Fruit fly (Drosophila melanogaster) whole organism, embryonic: Measurements from ENCODE around the gene CG4733.
A peak's percentile ranks its signal among the peaks of the same experiment; 100 is the strongest.

Experiments
- ATbp ChIP-seq: fragments of 200-800 bp; sonication (Bioruptor generic); optimal IDR thresholded peaks from 2 replicates; lab custom pipeline; 2017; ENCODE audit warnings: missing biosample characterization, mild to moderate bottlenecking, missing genetic modification characterization, missing genetic modification reagents
- Awh ChIP-seq: fragments of 200-800 bp; sonication (Bioruptor generic); IDR thresholded peaks from 2 replicates; pipeline ENCODE4, ENCODE4 v1.3.6; 2022; ENCODE audit warnings: missing biosample characterization, missing genetic modification characterization
- Bgb ChIP-seq: fragments of 200-800 bp; sonication (Bioruptor generic); IDR thresholded peaks from 2 replicates; pipeline ENCODE4 v1.3.6; 2022; ENCODE audit warnings: missing biosample characterization, missing genetic modification characterization; ENCODE audit not compliant: partially characterized antibody
- C15 ChIP-seq: fragments of 200-800 bp; sonication (Bioruptor generic); IDR thresholded peaks from 3 replicates; pipeline ENCODE4 v1.3.6; 2022; ENCODE audit warnings: missing biosample characterization, missing genetic modification characterization
- CG10431 ChIP-seq: fragments of 200-800 bp; sonication (Bioruptor generic); optimal IDR thresholded peaks from 3 replicates; lab custom pipeline; 2018; ENCODE audit warnings: missing biosample characterization, mild to moderate bottlenecking, missing genetic modification characterization
- CG15269 ChIP-seq: fragments of 200-800 bp; sonication (Bioruptor generic); optimal IDR thresholded peaks from 2 replicates; lab custom pipeline; 2018; ENCODE audit warnings: missing biosample characterization, mild to moderate bottlenecking, missing genetic modification characterization, moderate library complexity
- CG1647 ChIP-seq: fragments of 200-800 bp; sonication (Bioruptor generic); optimal IDR thresholded peaks from 3 replicates; lab custom pipeline; 2016; ENCODE audit warnings: missing biosample characterization, missing genetic modification characterization
- CG16813 ChIP-seq: fragments of 200-800 bp; sonication (Bioruptor generic); IDR thresholded peaks from 3 replicates; pipeline ENCODE4 v1.3.6; 2022; ENCODE audit warnings: missing biosample characterization, missing genetic modification characterization; ENCODE audit not compliant: partially characterized antibody
- CG16815 ChIP-seq: fragments of 200-800 bp; sonication (Bioruptor generic); optimal IDR thresholded peaks from 3 replicates; lab custom pipeline; 2017; ENCODE audit warnings: missing biosample characterization, mild to moderate bottlenecking, missing genetic modification characterization
- CG17385 ChIP-seq: fragments of 200-800 bp; sonication (Bioruptor generic); optimal IDR thresholded peaks from 3 replicates; lab custom pipeline; 2018; ENCODE audit warnings: missing biosample characterization, mild to moderate bottlenecking, missing genetic modification characterization
- CG18599 ChIP-seq: fragments of 200-800 bp; sonication (Bioruptor generic); optimal IDR thresholded peaks from 3 replicates; lab custom pipeline; 2017; ENCODE audit warnings: missing biosample characterization, missing genetic modification characterization, mild to moderate bottlenecking, moderate library complexity, missing genetic modification reagents
- CG18764 ChIP-seq: fragments of 200-800 bp; sonication (Bioruptor generic); optimal IDR thresholded peaks from 3 replicates; lab custom pipeline; 2016; ENCODE audit warnings: missing biosample characterization, missing genetic modification characterization
- CG31365 ChIP-seq: fragments of 200-800 bp; sonication (Bioruptor generic); optimal IDR thresholded peaks from 2 replicates; lab custom pipeline; 2018; ENCODE audit warnings: missing biosample characterization, mild to moderate bottlenecking, missing genetic modification characterization
- CG3163 ChIP-seq: fragments of 200-800 bp; sonication (Bioruptor generic); optimal IDR thresholded peaks from 3 replicates; lab custom pipeline; 2016; ENCODE audit warnings: missing biosample characterization, missing genetic modification characterization
- CG4730 ChIP-seq: fragments of 200-800 bp; sonication (Bioruptor generic); IDR thresholded peaks from 2 replicates; pipeline ENCODE4 v1.3.6; 2022; ENCODE audit warnings: missing biosample characterization, missing genetic modification characterization
- CG5180 ChIP-seq: fragments of 200-800 bp; sonication (Bioruptor generic); optimal IDR thresholded peaks from 3 replicates; lab custom pipeline; 2017; ENCODE audit warnings: missing biosample characterization, missing genetic modification characterization, mild to moderate bottlenecking, moderate library complexity, missing genetic modification reagents
- CG6813 ChIP-seq: fragments of 200-800 bp; sonication (Bioruptor generic); optimal IDR thresholded peaks from 2 replicates; lab custom pipeline; 2017; ENCODE audit warnings: missing biosample characterization, missing genetic modification characterization, mild to moderate bottlenecking, moderate library complexity, missing genetic modification reagents
- CG8478 ChIP-seq: fragments of >200 bp; optimal IDR thresholded peaks from 2 replicates; lab custom pipeline; 2018
- CTCF ChIP-seq: fragments of 200-800 bp; sonication (Bioruptor generic); optimal IDR thresholded peaks from 2 replicates; lab custom pipeline; 2017; ENCODE audit warnings: missing biosample characterization, mild to moderate bottlenecking, missing genetic modification characterization, moderate library complexity
- CkIIα-i1 ChIP-seq: fragments of 200-800 bp; sonication (Bioruptor generic); IDR thresholded peaks from 2 replicates; pipeline ENCODE4 v1.3.6; 2022; ENCODE audit warnings: missing biosample characterization, missing genetic modification characterization
- Dip2 ChIP-seq: fragments of 200-800 bp; sonication (Bioruptor generic); IDR thresholded peaks from 2 replicates; pipeline ENCODE4 v1.3.6; 2022; ENCODE audit warnings: missing biosample characterization, missing genetic modification characterization
- Doc3 ChIP-seq: fragments of 200-800 bp; sonication (Bioruptor generic); IDR thresholded peaks from 3 replicates; pipeline ENCODE4 v1.3.6; 2022; ENCODE audit warnings: missing biosample characterization, missing genetic modification characterization; ENCODE audit not compliant: partially characterized antibody
- E2f2 ChIP-seq: fragments of 200-800 bp; sonication (Bioruptor generic); IDR thresholded peaks from 2 replicates; pipeline ENCODE4 v1.3.6; 2022; ENCODE audit warnings: missing biosample characterization, missing genetic modification characterization
- H2.0 ChIP-seq: fragments of 200-800 bp; sonication (Bioruptor generic); IDR thresholded peaks from 2 replicates; pipeline ENCODE4 v1.3.6; 2022; ENCODE audit warnings: missing biosample characterization, missing genetic modification characterization
- Hmx ChIP-seq: fragments of 200-800 bp; sonication (Bioruptor generic); optimal IDR thresholded peaks from 2 replicates; lab custom pipeline; 2016; ENCODE audit warnings: missing biosample characterization, missing genetic modification characterization
- Lim3 ChIP-seq: fragments of 200-800 bp; sonication (Bioruptor generic); IDR thresholded peaks from 2 replicates; pipeline ENCODE4 v1.3.6; 2022; ENCODE audit warnings: missing biosample characterization, missing genetic modification characterization
- Pdp1 ChIP-seq, 2 experiments: fragments of 200-800 bp; sonication (Bioruptor generic); optimal IDR thresholded peaks; 3 replicates each; lab custom pipeline; 2016; ENCODE audit warnings: missing biosample characterization in 2 of 2, missing genetic modification characterization in 2 of 2, mild to moderate bottlenecking in 1 of 2, moderate library complexity in 1 of 2
- Rx ChIP-seq: fragments of 200-800 bp; sonication (Bioruptor generic); IDR thresholded peaks from 2 replicates; pipeline ENCODE4 v1.3.6; 2022; ENCODE audit warnings: missing biosample characterization, missing genetic modification characterization
- Xbp1 ChIP-seq: fragments of 200-800 bp; sonication (Bioruptor generic); optimal IDR thresholded peaks from 3 replicates; lab custom pipeline; 2016; ENCODE audit warnings: missing biosample characterization, mild to moderate bottlenecking, missing genetic modification characterization
- YL-1 ChIP-seq: fragments of 200-800 bp; sonication (Bioruptor generic); optimal IDR thresholded peaks from 3 replicates; lab custom pipeline; 2017; ENCODE audit warnings: missing biosample characterization, mild to moderate bottlenecking, missing genetic modification characterization
- ac ChIP-seq: fragments of 200-800 bp; sonication (Bioruptor generic); optimal IDR thresholded peaks from 3 replicates; lab custom pipeline; 2017; ENCODE audit warnings: missing biosample characterization, mild to moderate bottlenecking, missing genetic modification characterization
- amos ChIP-seq: fragments of 200-800 bp; sonication (Bioruptor generic); IDR thresholded peaks from 2 replicates; pipeline ENCODE4 v1.3.6; 2022; ENCODE audit warnings: missing biosample characterization, missing genetic modification characterization; ENCODE audit not compliant: partially characterized antibody
- bigmax ChIP-seq: fragments of 200-800 bp; sonication (Bioruptor generic); optimal IDR thresholded peaks from 2 replicates; lab custom pipeline; 2018; ENCODE audit warnings: missing biosample characterization, mild to moderate bottlenecking, missing genetic modification characterization
- chinmo ChIP-seq: fragments of 200-800 bp; sonication (Bioruptor generic); IDR thresholded peaks from 4 replicates; pipeline ENCODE4 v1.3.6; 2022; ENCODE audit warnings: missing biosample characterization, missing genetic modification characterization; ENCODE audit not compliant: partially characterized antibody
- crol ChIP-seq: fragments of 200-800 bp; sonication (Bioruptor generic); IDR thresholded peaks from 2 replicates; pipeline ENCODE4 v1.3.6; 2022; ENCODE audit warnings: missing biosample characterization, missing genetic modification characterization
- da ChIP-seq: fragments of 200-800 bp; sonication (Bioruptor generic); optimal IDR thresholded peaks from 2 replicates; lab custom pipeline; 2016; ENCODE audit warnings: missing biosample characterization, missing genetic modification characterization
- en ChIP-seq: fragments of 200-800 bp; sonication (Bioruptor generic); optimal IDR thresholded peaks from 2 replicates; lab custom pipeline; 2016; ENCODE audit warnings: missing biosample characterization, missing genetic modification characterization
- eyg ChIP-seq: fragments of 200-800 bp; sonication (Bioruptor generic); optimal IDR thresholded peaks from 3 replicates; lab custom pipeline; 2016; ENCODE audit warnings: missing biosample characterization, missing genetic modification characterization
- fd3F ChIP-seq: fragments of 200-800 bp; sonication (Bioruptor generic); optimal IDR thresholded peaks from 2 replicates; lab custom pipeline; 2018; ENCODE audit warnings: missing biosample characterization, mild to moderate bottlenecking, missing genetic modification characterization, moderate library complexity
- grn ChIP-seq: fragments of 200-800 bp; sonication (Bioruptor generic); optimal IDR thresholded peaks from 3 replicates; lab custom pipeline; 2017; ENCODE audit warnings: missing biosample characterization, missing genetic modification characterization
- hb ChIP-seq: fragments of 200-800 bp; sonication (Bioruptor generic); IDR thresholded peaks from 3 replicates; pipeline ENCODE4 v1.3.6; 2022; ENCODE audit warnings: missing biosample characterization, missing genetic modification characterization; ENCODE audit not compliant: partially characterized antibody
- hth ChIP-seq: fragments of >200 bp; optimal IDR thresholded peaks from 2 replicates; lab custom pipeline; 2017; ENCODE audit warnings: inconsistent platforms
- klu ChIP-seq: fragments of 200-800 bp; sonication (Bioruptor generic); IDR thresholded peaks from 2 replicates; pipeline ENCODE4 v1.3.6; 2022; ENCODE audit warnings: missing biosample characterization, missing genetic modification characterization
- knrl ChIP-seq: fragments of 200-800 bp; sonication (Bioruptor generic); IDR thresholded peaks from 3 replicates; pipeline ENCODE4 v1.3.6; 2022; ENCODE audit warnings: missing biosample characterization, missing genetic modification characterization; ENCODE audit not compliant: partially characterized antibody
- lilli ChIP-seq: fragments of 200-800 bp; sonication (Bioruptor generic); optimal IDR thresholded peaks from 3 replicates; lab custom pipeline; 2016; ENCODE audit warnings: missing biosample characterization, missing genetic modification characterization
- maf-S ChIP-seq: fragments of 200-800 bp; sonication (Bioruptor generic); optimal IDR thresholded peaks from 2 replicates; lab custom pipeline; 2016; ENCODE audit warnings: missing biosample characterization, missing genetic modification characterization
- pnt ChIP-seq: fragments of 200-800 bp; sonication (Bioruptor generic); optimal IDR thresholded peaks from 3 replicates; lab custom pipeline; 2016; ENCODE audit warnings: missing biosample characterization, missing genetic modification characterization
- prd ChIP-seq, 3 experiments: fragments of >200 bp in 2 of 3; fragments of 200-800 bp in 1 of 3; sonication (Bioruptor generic) in 1 of 3; optimal IDR thresholded peaks in 2 of 3; IDR thresholded peaks in 1 of 3; 2 replicates in 2 of 3; 3 replicates in 1 of 3; pipeline versions ENCODE4 v1.3.6 to Lab custom; 2017 to 2022; ENCODE audit warnings: missing biosample characterization in 1 of 3, missing genetic modification characterization in 1 of 3
- ssp ChIP-seq: fragments of 200-800 bp; sonication (Bioruptor generic); IDR thresholded peaks from 2 replicates; pipeline ENCODE4 v1.3.6; 2022; ENCODE audit warnings: missing biosample characterization, missing genetic modification characterization
- wdn ChIP-seq: fragments of 200-800 bp; sonication (Bioruptor generic); IDR thresholded peaks from 2 replicates; pipeline ENCODE4 v1.3.6; 2022; ENCODE audit warnings: missing biosample characterization, missing genetic modification characterization
- zfh1 ChIP-seq: fragments of 200-800 bp; sonication (Bioruptor generic); IDR thresholded peaks from 3 replicates; pipeline ENCODE4 v1.3.6; 2022; ENCODE audit warnings: missing biosample characterization, missing genetic modification characterization

The CG4733 gene

dm6 chr3R:19892046-19892445 lies 1.6 kb downstream of the CG4733 start (continued):
- peak; percentile 68 for TF ChIP-seq CG6813
- peak; percentile 43; the same call in 1 of the 2 replicates for TF ChIP-seq E2f2 (GFP tag; lab: Robert Waterston, UW)
- TF ChIP-seq chinmo (GFP tag; lab: Robert Waterston, UW) = no peak
- TF ChIP-seq CG16813 (GFP tag; lab: Robert Waterston, UW) = no peak
- TF ChIP-seq Bgb (GFP tag; lab: Robert Waterston, UW) = peak; percentile 41
- peak; percentile 39 for TF ChIP-seq eyg (GFP tag; lab: Kevin White, UChicago)
- TF ChIP-seq da (GFP tag; lab: Kevin White, UChicago) = no peak
- TF ChIP-seq crol (GFP tag; lab: Robert Waterston, UW) = no peak
- TF ChIP-seq maf-S (GFP tag; lab: Kevin White, UChicago) = peak; percentile 36
- TF ChIP-seq CG1647 = peak; percentile 8
- no peak for TF ChIP-seq CG8478
- peak; percentile 55; the same call in 2 of the 3 replicates for TF ChIP-seq knrl (GFP tag; lab: Robert Waterston, UW)
- TF ChIP-seq Rx (GFP tag; lab: Robert Waterston, UW) = peak; percentile 53
- 0 out of 2 replicates have a peak, but pooled peaks have one; percentile 30 for TF ChIP-seq Awh (GFP tag; lab: Robert Waterston, UW)
- peak; percentile 49; the same call in 1 of the 2 replicates for TF ChIP-seq Lim3 (GFP tag; lab: Robert Waterston, UW)
- TF ChIP-seq CG31365 (tag; lab: Kevin White, UChicago) = peak; percentile 37
- TF ChIP-seq wdn (GFP tag; lab: Robert Waterston, UW) = peak; percentile 59; the same call in 1 of the 2 replicates
- TF ChIP-seq hb (GFP tag; lab: Robert Waterston, UW) = no peak
- TF ChIP-seq prd (optimal IDR thresholded peaks at IDR 0.05; lab: Kevin White, UChicago) = no peak
- TF ChIP-seq prd (GFP tag; IDR thresholded peaks at IDR 0.05; lab: Robert Waterston, UW) = peak; percentile 84
- no peak for TF ChIP-seq CkIIα-i1 (GFP tag; lab: Robert Waterston, UW)
- no peak for TF ChIP-seq bigmax (GFP tag; lab: Kevin White, UChicago)
- peak; percentile 63; the same call in 1 of the 2 replicates for TF ChIP-seq H2.0 (GFP tag; lab: Robert Waterston, UW)
- TF ChIP-seq CG18599 (GFP tag; lab: Kevin White, UChicago) = peak; percentile 78
- no peak for TF ChIP-seq hth (lab: Kevin White, UChicago)
- no peak for TF ChIP-seq Hmx (GFP tag; lab: Kevin White, UChicago)
- TF ChIP-seq ATbp (GFP tag; lab: Kevin White, UChicago) = peak; percentile 65
- TF ChIP-seq C15 (GFP tag; lab: Robert Waterston, UW) = no peak
- peak; percentile 82 for TF ChIP-seq zfh1 (GFP tag; lab: Robert Waterston, UW)
- peak; percentile 57 for TF ChIP-seq ssp
- peak; percentile 74 for TF ChIP-seq CG15269
- peak; percentile 69 for TF ChIP-seq Xbp1
- TF ChIP-seq CG3163 (GFP tag; lab: Kevin White, UChicago) = peak; percentile 25
- peak; percentile 63 for TF ChIP-seq CG17385
- peak; percentile 7 for TF ChIP-seq ac (GFP tag; lab: Kevin White, UChicago)
- TF ChIP-seq fd3F = peak; percentile 56
- TF ChIP-seq CG18764 (GFP tag; lab: Kevin White, UChicago) = peak; percentile 49
- no peak for TF ChIP-seq amos
- peak; percentile 50; the same call in 1 of the 2 replicates for TF ChIP-seq klu
- TF ChIP-seq en = no peak
- TF ChIP-seq CG4730 (GFP tag; lab: Robert Waterston, UW) = peak; percentile 63
- TF ChIP-seq Doc3 (GFP tag; lab: Robert Waterston, UW) = no peak
- TF ChIP-seq grn (GFP tag; lab: Kevin White, UChicago) = no peak
- TF ChIP-seq YL-1 (GFP tag; lab: Kevin White, UChicago) = no peak
- TF ChIP-seq CG5180 (GFP tag; lab: Kevin White, UChicago) = peak; percentile 21
- no peak for TF ChIP-seq Dip2 (GFP tag; lab: Robert Waterston, UW)
- peak; percentile 18 for TF ChIP-seq CTCF (GFP tag; lab: Kevin White, UChicago)
- TF ChIP-seq lilli (GFP tag; lab: Kevin White, UChicago) = peak; percentile 75
- peak; percentile 69 for TF ChIP-seq pnt (GFP tag; lab: Kevin White, UChicago)
- TF ChIP-seq Pdp1 (GFP tag; optimal IDR thresholded peaks at IDR 0.05; lab: Kevin White, UChicago) = peak; percentile 81 to 85
- peak; percentile 50 for TF ChIP-seq CG16815
- no peak for TF ChIP-seq CG10431
